Fruit fly (Drosophila melanogaster) whole organism, embryonic: ENCODE results near the gene rut.
A peak's percentile ranks its signal among the peaks of the same experiment; 100 is the strongest.

Experiments used
- Blimp-1 ChIP-seq: fragments of 200-800 bp; sonication (Bioruptor generic); optimal IDR thresholded peaks from 3 replicates; lab custom pipeline; 2018; ENCODE audit warnings: missing biosample characterization, missing genetic modification characterization, mild to moderate bottlenecking, moderate library complexity, missing genetic modification reagents
- CG10431 ChIP-seq: fragments of 200-800 bp; sonication (Bioruptor generic); optimal IDR thresholded peaks from 3 replicates; lab custom pipeline; 2018; ENCODE audit warnings: missing biosample characterization, mild to moderate bottlenecking, missing genetic modification characterization
- CG10543 ChIP-seq: fragments of 200-800 bp; sonication (Bioruptor generic); optimal IDR thresholded peaks from 3 replicates; lab custom pipeline; 2017; ENCODE audit warnings: missing biosample characterization, mild to moderate bottlenecking, missing genetic modification characterization, moderate library complexity
- CG12071 ChIP-seq: fragments of 200-800 bp; sonication (Bioruptor generic); optimal IDR thresholded peaks from 3 replicates; lab custom pipeline; 2018; ENCODE audit warnings: missing biosample characterization, mild to moderate bottlenecking, missing genetic modification characterization
- CG13296 ChIP-seq: fragments of 200-800 bp; sonication (Bioruptor generic); optimal IDR thresholded peaks from 3 replicates; lab custom pipeline; 2018; ENCODE audit warnings: missing biosample characterization, mild to moderate bottlenecking, missing genetic modification characterization
- CG13624 ChIP-seq: fragments of 200-800 bp; sonication (Bioruptor generic); optimal IDR thresholded peaks from 2 replicates; lab custom pipeline; 2016; ENCODE audit warnings: missing biosample characterization, missing genetic modification characterization
- CG14014 ChIP-seq: fragments of 200-800 bp; sonication (Bioruptor generic); IDR thresholded peaks from 2 replicates; pipeline ENCODE4 v1.3.6; 2022; ENCODE audit warnings: missing biosample characterization, missing genetic modification characterization
- CG14441 ChIP-seq: fragments of 200-800 bp; sonication (Bioruptor generic); IDR thresholded peaks from 2 replicates; pipeline ENCODE4 v1.3.6; 2022; ENCODE audit warnings: missing biosample characterization, missing genetic modification characterization
- CG15601 ChIP-seq: fragments of 200-800 bp; sonication (Bioruptor generic); optimal IDR thresholded peaks from 3 replicates; lab custom pipeline; 2019; ENCODE audit warnings: missing biosample characterization, mild to moderate bottlenecking, missing genetic modification characterization, moderate library complexity
- CG1602 ChIP-seq: fragments of 200-800 bp; sonication (Bioruptor generic); optimal IDR thresholded peaks from 3 replicates; lab custom pipeline; 2016; ENCODE audit warnings: missing biosample characterization, missing genetic modification characterization
- CG1603 ChIP-seq: fragments of 200-800 bp; sonication (Bioruptor generic); optimal IDR thresholded peaks from 2 replicates; lab custom pipeline; 2019; ENCODE audit warnings: missing biosample characterization, mild to moderate bottlenecking, missing genetic modification characterization, moderate library complexity
- CG17361 ChIP-seq: fragments of 200-800 bp; sonication (Bioruptor generic); IDR thresholded peaks from 3 replicates; pipeline ENCODE4 v1.3.6; 2022; ENCODE audit warnings: missing biosample characterization, missing genetic modification characterization
- CG2712 ChIP-seq: fragments of 200-800 bp; optimal IDR thresholded peaks from 3 replicates; lab custom pipeline; 2019; ENCODE audit warnings: missing biosample characterization, mild to moderate bottlenecking, missing genetic modification characterization, moderate library complexity
- CG32767 ChIP-seq: fragments of 200-800 bp; sonication (Bioruptor generic); IDR thresholded peaks from 2 replicates; pipeline ENCODE4 v1.3.6; 2022; ENCODE audit warnings: missing biosample characterization, missing genetic modification characterization
- CG4404 ChIP-seq: fragments of 200-800 bp; sonication (Bioruptor generic); IDR thresholded peaks from 2 replicates; pipeline ENCODE4 v1.3.6; 2022; ENCODE audit warnings: missing biosample characterization, missing genetic modification characterization
- CG4730 ChIP-seq: fragments of 200-800 bp; sonication (Bioruptor generic); IDR thresholded peaks from 2 replicates; pipeline ENCODE4 v1.3.6; 2022; ENCODE audit warnings: missing biosample characterization, missing genetic modification characterization
- CG6654 ChIP-seq: fragments of 200-800 bp; sonication (Bioruptor generic); optimal IDR thresholded peaks from 2 replicates; lab custom pipeline; 2017; ENCODE audit warnings: missing biosample characterization, mild to moderate bottlenecking, missing genetic modification characterization
- CG6689 ChIP-seq: fragments of 200-800 bp; sonication (Bioruptor generic); IDR thresholded peaks from 2 replicates; pipeline ENCODE4 v1.3.6; 2022; ENCODE audit warnings: missing biosample characterization, missing genetic modification characterization
- CG7786 ChIP-seq: fragments of 200-800 bp; sonication (Bioruptor generic); optimal IDR thresholded peaks from 2 replicates; lab custom pipeline; 2016; ENCODE audit warnings: missing biosample characterization, missing genetic modification characterization
- CG7928 ChIP-seq: fragments of 200-800 bp; sonication (Bioruptor generic); optimal IDR thresholded peaks from 2 replicates; lab custom pipeline; 2017; ENCODE audit warnings: missing biosample characterization, mild to moderate bottlenecking, missing genetic modification characterization
- CG9817 ChIP-seq: fragments of 200-800 bp; sonication (Bioruptor generic); optimal IDR thresholded peaks from 2 replicates; lab custom pipeline; 2018; ENCODE audit warnings: missing biosample characterization, mild to moderate bottlenecking, missing genetic modification characterization, moderate library complexity
- CG9876 ChIP-seq: fragments of 200-800 bp; sonication (Bioruptor generic); optimal IDR thresholded peaks from 2 replicates; lab custom pipeline; 2016; ENCODE audit warnings: missing biosample characterization, missing genetic modification characterization
- Eip74EF ChIP-seq, 2 experiments: fragments of 200-800 bp in 1 of 2; fragments of >200 bp in 1 of 2; sonication (Bioruptor generic) in 1 of 2; optimal IDR thresholded peaks; 2 replicates each; lab custom pipeline; 2017 to 2019; ENCODE audit warnings: missing biosample characterization in 2 of 2, missing genetic modification characterization in 2 of 2, mild to moderate bottlenecking in 1 of 2, moderate library complexity in 1 of 2
- Ets65A ChIP-seq: fragments of 200-800 bp; sonication (Bioruptor generic); peaks from one replicate; lab custom pipeline; 2016; ENCODE audit warnings: missing biosample characterization, missing genetic modification characterization
- Ets97D ChIP-seq: fragments of 200-800 bp; sonication (Bioruptor generic); optimal IDR thresholded peaks from 3 replicates; lab custom pipeline; 2016; ENCODE audit warnings: missing biosample characterization, missing genetic modification characterization
- GATAe ChIP-seq: fragments of 200-800 bp; sonication (Bioruptor generic); conservative IDR thresholded peaks from 2 replicates; pipeline ENCODE4 v1.3.6; 2022; ENCODE audit warnings: missing biosample characterization, missing genetic modification characterization
- Hey ChIP-seq: fragments of 200-800 bp; sonication (Bioruptor generic); optimal IDR thresholded peaks from 3 replicates; lab custom pipeline; 2018; ENCODE audit warnings: missing biosample characterization, mild to moderate bottlenecking, missing genetic modification characterization
- HmgD ChIP-seq: fragments of 200-800 bp; sonication (Bioruptor generic); optimal IDR thresholded peaks from 3 replicates; lab custom pipeline; 2016; ENCODE audit warnings: missing biosample characterization, missing genetic modification characterization
- HmgZ ChIP-seq: fragments of 200-800 bp; sonication (Bioruptor generic); optimal IDR thresholded peaks from 2 replicates; lab custom pipeline; 2018; ENCODE audit warnings: missing biosample characterization, mild to moderate bottlenecking, missing genetic modification characterization
- MESR4 ChIP-seq: fragments of 200-800 bp; sonication (Bioruptor generic); optimal IDR thresholded peaks from 2 replicates; lab custom pipeline; 2018; ENCODE audit warnings: missing biosample characterization, mild to moderate bottlenecking, missing genetic modification characterization, moderate library complexity
- Scr ChIP-seq: fragments of 200-800 bp; sonication (Bioruptor generic); IDR thresholded peaks from 2 replicates; pipeline ENCODE4 v1.3.6; 2022; ENCODE audit warnings: missing biosample characterization, missing genetic modification characterization; ENCODE audit not compliant: partially characterized antibody
- Sry-β ChIP-seq: fragments of 200-800 bp; sonication (Bioruptor generic); optimal IDR thresholded peaks from 2 replicates; lab custom pipeline; 2018; ENCODE audit warnings: missing biosample characterization, mild to moderate bottlenecking, missing genetic modification characterization, moderate library complexity
- bsh ChIP-seq, 2 experiments: fragments of 200-800 bp; sonication (Bioruptor generic); optimal IDR thresholded peaks; 2 replicates each; lab custom pipeline; 2017 to 2018; ENCODE audit warnings: mild to moderate bottlenecking in 2 of 2, missing biosample characterization in 2 of 2, missing genetic modification characterization in 2 of 2, moderate library complexity in 1 of 2
- chinmo ChIP-seq: fragments of 200-800 bp; sonication (Bioruptor generic); IDR thresholded peaks from 4 replicates; pipeline ENCODE4 v1.3.6; 2022; ENCODE audit warnings: missing biosample characterization, missing genetic modification characterization; ENCODE audit not compliant: partially characterized antibody
- chn ChIP-seq: fragments of 200-800 bp; sonication (Bioruptor generic); optimal IDR thresholded peaks from 2 replicates; lab custom pipeline; 2016; ENCODE audit warnings: missing biosample characterization, missing genetic modification characterization
- fd64A ChIP-seq: fragments of 200-800 bp; sonication (Bioruptor generic); optimal IDR thresholded peaks from 3 replicates; lab custom pipeline; 2018; ENCODE audit warnings: missing biosample characterization, mild to moderate bottlenecking, missing genetic modification characterization
- ftz-f1 ChIP-seq: fragments of 200-800 bp; sonication (Bioruptor generic); optimal IDR thresholded peaks from 2 replicates; lab custom pipeline; 2016; ENCODE audit warnings: missing biosample characterization, missing genetic modification characterization
- lmd ChIP-seq: fragments of 200-800 bp; sonication (Bioruptor generic); IDR thresholded peaks from 2 replicates; pipeline ENCODE4 v1.3.6; 2022; ENCODE audit warnings: missing biosample characterization, missing genetic modification characterization
- nmo ChIP-seq: fragments of 200-800 bp; sonication (Bioruptor generic); optimal IDR thresholded peaks from 2 replicates; lab custom pipeline; 2018; ENCODE audit warnings: missing biosample characterization, mild to moderate bottlenecking, missing genetic modification characterization, moderate library complexity
- org-1 ChIP-seq: fragments of 200-800 bp; sonication (Bioruptor generic); optimal IDR thresholded peaks from 2 replicates; lab custom pipeline; 2017; ENCODE audit warnings: missing biosample characterization, missing genetic modification characterization
- pho ChIP-seq: fragments of 200-800 bp; sonication (Bioruptor generic); optimal IDR thresholded peaks from 2 replicates; lab custom pipeline; 2016; ENCODE audit warnings: missing biosample characterization, missing genetic modification characterization
- sens ChIP-seq: fragments of 200-800 bp; sonication (Bioruptor generic); peaks from one replicate; lab custom pipeline; 2016; ENCODE audit warnings: missing biosample characterization, missing genetic modification characterization
- sima ChIP-seq: fragments of 200-800 bp; sonication (Bioruptor generic); optimal IDR thresholded peaks from 2 replicates; lab custom pipeline; 2016; ENCODE audit warnings: missing biosample characterization, missing genetic modification characterization
- sr ChIP-seq: fragments of 200-800 bp; sonication (Bioruptor generic); IDR thresholded peaks from 3 replicates; pipeline ENCODE4 v1.3.6; 2022; ENCODE audit warnings: missing biosample characterization, missing genetic modification characterization
- toy ChIP-seq: fragments of 200-800 bp; sonication (Bioruptor generic); IDR thresholded peaks from 2 replicates; pipeline ENCODE4 v1.3.6; 2022; ENCODE audit warnings: missing biosample characterization, missing genetic modification characterization
- trem ChIP-seq: fragments of 200-800 bp; optimal IDR thresholded peaks from 3 replicates; lab custom pipeline; 2019; ENCODE audit warnings: missing biosample characterization, mild to moderate bottlenecking, missing genetic modification characterization, moderate library complexity
- tup ChIP-seq: fragments of 200-800 bp; sonication (Bioruptor generic); optimal IDR thresholded peaks from 2 replicates; lab custom pipeline; 2016; ENCODE audit warnings: missing biosample characterization, mild to moderate bottlenecking, missing genetic modification characterization, moderate library complexity
- unpg ChIP-seq: fragments of 200-800 bp; sonication (Bioruptor generic); optimal IDR thresholded peaks from 3 replicates; lab custom pipeline; 2018; ENCODE audit warnings: missing biosample characterization, mild to moderate bottlenecking, missing genetic modification characterization, moderate library complexity
- wdn ChIP-seq: fragments of 200-800 bp; sonication (Bioruptor generic); IDR thresholded peaks from 2 replicates; pipeline ENCODE4 v1.3.6; 2022; ENCODE audit warnings: missing biosample characterization, missing genetic modification characterization
- z ChIP-seq: fragments of 200-800 bp; sonication (Bioruptor generic); IDR thresholded peaks from 3 replicates; pipeline ENCODE4 v1.3.6; 2022; ENCODE audit warnings: missing biosample characterization, missing genetic modification characterization
- zf30C ChIP-seq: fragments of 200-800 bp; sonication (Bioruptor generic); optimal IDR thresholded peaks from 3 replicates; lab custom pipeline; 2018; ENCODE audit warnings: missing biosample characterization, mild to moderate bottlenecking, missing genetic modification characterization

The rut gene

dm6 chrX:14841893-14842505, 16.1 kb upstream of the rut start (continued):
- TF ChIP-seq CG1602 (GFP tag; lab: Kevin White, UChicago) (no peak), CG4404 (GFP tag; lab: Robert Waterston, UW) (no peak), fd64A (GFP tag; lab: Kevin White, UChicago) (no peak), bsh (GFP tag; optimal IDR thresholded peaks at IDR 0.05; lab: Kevin White, UChicago) (peak in 1 of 2 experiments; percentile 21), unpg (peak; percentile 2), z (GFP tag; lab: Robert Waterston, UW) (no peak), CG13624 (no peak), trem (tag; lab: Kevin White, UChicago) (no peak), CG7928 (GFP tag; lab: Kevin White, UChicago) (peak; percentile 24), CG6654 (GFP tag; lab: Kevin White, UChicago) (no peak), HmgD (GFP tag; lab: Kevin White, UChicago) (no peak), lmd (GFP tag; lab: Robert Waterston, UW) (no peak), zf30C (GFP tag; lab: Kevin White, UChicago) (peak; percentile 40), CG4730 (no peak), CG2712 (no peak), CG10431 (GFP tag; lab: Kevin White, UChicago) (peak; percentile 100), CG1603 (tag; lab: Kevin White, UChicago) (no peak), chn (GFP tag; lab: Kevin White, UChicago) (no peak), pho (no peak), sens (GFP tag; lab: Kevin White, UChicago) (peak; percentile 66), MESR4 (GFP tag; lab: Kevin White, UChicago) (no peak), CG6689 (no peak), chinmo (GFP tag; lab: Robert Waterston, UW) (0 out of 4 replicates have a peak, but pooled peaks have one; percentile 30), HmgZ (tag; lab: Kevin White, UChicago) (no peak), CG14441 (no peak), CG12071 (no peak), CG15601 (no peak), toy (no peak), Eip74EF (GFP tag; optimal IDR thresholded peaks at IDR 0.05; lab: Kevin White, UChicago) (no peak), nmo (GFP tag; lab: Kevin White, UChicago) (no peak), GATAe (GFP tag; lab: Robert Waterston, UW) (no peak), CG32767 (GFP tag; lab: Robert Waterston, UW) (no peak), wdn (no peak), CG10543 (GFP tag; lab: Kevin White, UChicago) (no peak), Ets97D (GFP tag; lab: Kevin White, UChicago) (peak; percentile 47), CG13296 (GFP tag; lab: Kevin White, UChicago) (no peak), CG9876 (GFP tag; lab: Kevin White, UChicago) (no peak), sima (GFP tag; lab: Kevin White, UChicago) (no peak), Hey (tag; lab: Kevin White, UChicago) (no peak), CG14014 (no peak), Blimp-1 (GFP tag; lab: Kevin White, UChicago) (no peak), Ets65A (GFP tag; lab: Kevin White, UChicago) (no peak), ftz-f1 (GFP tag; lab: Kevin White, UChicago) (no peak), CG7786 (no peak), tup (GFP tag; lab: Kevin White, UChicago) (no peak), CG17361 (GFP tag; lab: Robert Waterston, UW) (no peak), Sry-β (GFP tag; lab: Kevin White, UChicago) (no peak), sr (GFP tag; lab: Robert Waterston, UW) (no peak), org-1 (GFP tag; lab: Kevin White, UChicago) (no peak), CG9817 (no peak), Scr (no peak)
